Fruit fly (Drosophila melanogaster): Measurements from ENCODE around the gene CG42714.

Gene CG42714

DNA sequence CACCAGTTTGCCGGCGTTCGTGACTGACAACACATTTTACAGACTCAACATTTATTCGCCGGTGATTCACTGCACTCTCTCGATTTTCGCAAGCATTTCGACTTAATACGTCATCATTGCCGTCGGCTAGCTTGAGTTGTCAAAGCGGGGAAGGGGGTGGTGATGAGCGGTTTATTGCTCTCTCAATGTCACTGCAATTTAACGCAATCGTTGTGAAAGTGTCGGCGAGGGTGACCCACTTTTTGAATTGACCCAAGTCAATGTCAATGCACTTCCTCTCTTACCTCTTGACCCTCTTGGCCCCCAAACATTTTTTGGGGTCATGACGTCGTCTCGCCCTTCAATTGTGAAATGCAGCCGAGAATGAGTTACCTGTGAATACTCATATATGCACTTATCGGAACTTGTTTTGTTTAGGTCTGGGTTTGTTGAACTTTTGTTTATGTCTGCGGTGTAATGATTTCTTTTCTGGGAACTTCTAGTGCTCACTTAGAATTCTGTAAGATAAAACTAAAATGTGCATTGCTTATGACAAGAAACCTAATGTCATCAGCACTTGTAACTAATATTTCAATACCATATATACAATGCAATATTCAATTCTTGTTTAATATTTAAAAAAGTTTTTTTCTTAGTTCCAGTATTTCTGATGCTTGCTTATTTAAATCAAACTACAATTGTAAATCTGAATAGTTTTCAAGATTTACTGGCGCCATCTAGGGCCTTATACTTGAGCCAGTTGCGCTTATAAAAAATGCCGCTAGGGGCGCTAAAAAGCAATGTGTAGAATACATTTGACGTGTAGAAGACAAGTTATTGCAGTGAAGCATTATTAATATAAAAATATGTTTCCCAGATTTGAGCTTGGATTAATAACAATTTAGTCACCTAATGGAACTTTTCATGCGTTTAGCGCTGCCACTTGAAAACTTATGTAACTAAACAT lies 30.3 kb upstream of the CG42714 start (continued):
- TF ChIP-seq az2 (GFP tag; optimal IDR thresholded peaks at IDR 0.05) (peak; percentile 51), CG14441 (GFP tag; IDR thresholded peaks at IDR 0.05) (peak; percentile 57; the same call in 1 of the 2 replicates), CG8924 (tag; optimal IDR thresholded peaks at IDR 0.05) (peak; percentile 4), zfh1 (GFP tag; IDR thresholded peaks at IDR 0.05) (no peak), Ssrp (tag; optimal IDR thresholded peaks at IDR 0.05) (peak; percentile 30), disco-r (GFP tag; optimal IDR thresholded peaks at IDR 0.05) (peak; percentile 43), Asciz (GFP tag; optimal IDR thresholded peaks at IDR 0.05) (no peak), CG17802 (tag; optimal IDR thresholded peaks at IDR 0.05) (peak; percentile 7), HLH54F (GFP tag; optimal IDR thresholded peaks at IDR 0.05) (peak; percentile 27), CG15696 (tag; optimal IDR thresholded peaks at IDR 0.05) (peak; percentile 69), NK7.1 (GFP tag; optimal IDR thresholded peaks at IDR 0.05) (peak; percentile 19), CG1024 (GFP tag; IDR thresholded peaks at IDR 0.05) (no peak), aop (GFP tag; IDR thresholded peaks at IDR 0.05) (no peak), CG32772 (GFP tag; IDR thresholded peaks at IDR 0.05) (peak; percentile 27; the same call in 1 of the 2 replicates), CG12155 (GFP tag; optimal IDR thresholded peaks at IDR 0.05) (peak; percentile 13), tin (GFP tag; optimal IDR thresholded peaks at IDR 0.05) (peak; percentile 42), tup (GFP tag; optimal IDR thresholded peaks at IDR 0.05) (no peak), CG6272 (GFP tag; IDR thresholded peaks at IDR 0.05) (no peak), CG9817 (tag; optimal IDR thresholded peaks at IDR 0.05) (peak; percentile 59), rib (GFP tag; IDR thresholded peaks at IDR 0.05) (peak; percentile 49; the same call in 1 of the 2 replicates), CG12942 (GFP tag; optimal IDR thresholded peaks at IDR 0.05) (peak; percentile 29), shn (GFP tag; optimal IDR thresholded peaks at IDR 0.05) (peak; percentile 8), eve (GFP tag; optimal IDR thresholded peaks at IDR 0.05) (no peak), CG13775 (GFP tag; optimal IDR thresholded peaks at IDR 0.05) (no peak), CG17912 (GFP tag; optimal IDR thresholded peaks at IDR 0.05) (peak; percentile 5), Mrtf (GFP tag; IDR thresholded peaks at IDR 0.05) (peak; percentile 68; the same call in 2 of the 3 replicates), Gug (GFP tag; IDR thresholded peaks at IDR 0.05) (0 out of 4 replicates have a peak, but pooled peaks have one; percentile 21), Dbx (GFP tag; IDR thresholded peaks at IDR 0.05) (peak; percentile 67; the same call in 1 of the 3 replicates), oc (tag; optimal IDR thresholded peaks at IDR 0.05) (no peak), CG6791 (GFP tag; IDR thresholded peaks at IDR 0.05; ENCODE audit: partially characterized antibody) (peak; percentile 55; the same call in 1 of the 3 replicates), seq (GFP tag; IDR thresholded peaks at IDR 0.05) (no peak), dmrt99B (tag; optimal IDR thresholded peaks at IDR 0.05) (peak; percentile 39), ftz-f1 (GFP tag; optimal IDR thresholded peaks at IDR 0.05) (no peak), Pdp1 (GFP tag; optimal IDR thresholded peaks at IDR 0.05) (peak; percentile 43 to 70), jigr1 (GFP tag; IDR thresholded peaks at IDR 0.05) (no peak), lola (GFP tag; optimal IDR thresholded peaks at IDR 0.05) (peak in 1 of 3 experiments; percentile 17), zen2 (GFP tag; IDR thresholded peaks at IDR 0.05; ENCODE audit: partially characterized antibody) (no peak), hbn (GFP tag; IDR thresholded peaks at IDR 0.05; ENCODE audit: partially characterized antibody) (no peak), kay (GFP tag; optimal IDR thresholded peaks at IDR 0.05) (no peak), CG4730 (GFP tag; IDR thresholded peaks at IDR 0.05) (peak; percentile 38), amos (GFP tag; IDR thresholded peaks at IDR 0.05; ENCODE audit: partially characterized antibody) (peak; percentile 72), CG7839 (tag; optimal IDR thresholded peaks at IDR 0.05) (peak; percentile 62), CG3281 (GFP tag; optimal IDR thresholded peaks at IDR 0.05) (no peak), CG1647 (GFP tag; optimal IDR thresholded peaks at IDR 0.05) (no peak), E2f2 (GFP tag; IDR thresholded peaks at IDR 0.05) (peak; percentile 32), CG3163 (GFP tag; optimal IDR thresholded peaks at IDR 0.05) (peak; percentile 25), CG10654 (GFP tag; optimal IDR thresholded peaks at IDR 0.05) (no peak), pita (GFP tag; optimal IDR thresholded peaks at IDR 0.05) (peak; percentile 21)
